Worm (Caenorhabditis elegans): Measurements from ENCODE around the gene K09C4.4.

Gene K09C4.4

ce11 chrX:3283189-3283588 lies 6.1 kb upstream of the K09C4.4 start:
- no peak for TF ChIP-seq lsy-2 (tag; optimal IDR thresholded peaks at IDR 0.05)
- no peak for TF ChIP-seq sem-2 (GFP tag; optimal IDR thresholded peaks at IDR 0.05)

ce11 chrX:3284967-3285366 lies 4.3 kb upstream of the K09C4.4 start:
- no peak for TF ChIP-seq mab-5 (tag; optimal IDR thresholded peaks at IDR 0.05)
- no peak for TF ChIP-seq ztf-11 (tag; optimal IDR thresholded peaks at IDR 0.05)
- TF ChIP-seq zip-8 (tag; optimal IDR thresholded peaks at IDR 0.05) = no peak
- TF ChIP-seq drap-1 (GFP tag; optimal IDR thresholded peaks at IDR 0.05) = no peak
- TF ChIP-seq unc-62 (GFP tag; optimal IDR thresholded peaks at IDR 0.05) = no peak
- no peak for TF ChIP-seq hlh-1 (tag; optimal IDR thresholded peaks at IDR 0.05)
- no peak for TF ChIP-seq nhr-12 (tag; optimal IDR thresholded peaks at IDR 0.05)
- no peak for TF ChIP-seq lsy-2 (tag; optimal IDR thresholded peaks at IDR 0.05)
- no peak for TF ChIP-seq pha-4 (tag; optimal IDR thresholded peaks at IDR 0.05)
- TF ChIP-seq unc-39 (tag; optimal IDR thresholded peaks at IDR 0.05) = no peak
- no peak for TF ChIP-seq tbx-8 (GFP tag; optimal IDR thresholded peaks at IDR 0.05)

- TF ChIP-seq ceh-43 (GFP tag; optimal IDR thresholded peaks at IDR 0.05) (no peak), nhr-237 (tag; optimal IDR thresholded peaks at IDR 0.05) (no peak), bed-3 (GFP tag; optimal IDR thresholded peaks at IDR 0.05) (no peak), cnd-1 (tag; optimal IDR thresholded peaks at IDR 0.05) (no peak)
These were observed 3.8 kb upstream of the K09C4.4 start for ce11 chrX:3285448-3285847.

ce11 chrX:3290147-3290546 lies 864 bp downstream of the K09C4.4 start:
- no peak for TF ChIP-seq mls-2 (tag; optimal IDR thresholded peaks at IDR 0.05)
- no peak for TF ChIP-seq mep-1 (tag; optimal IDR thresholded peaks at IDR 0.05)
- no peak for TF ChIP-seq elt-1 (tag; optimal IDR thresholded peaks at IDR 0.05; ENCODE audit: borderline replicate concordance, insufficient read depth)
- TF ChIP-seq ces-1 (GFP tag; optimal IDR thresholded peaks at IDR 0.05) = no peak
- no peak for TF ChIP-seq nhr-237 (tag; optimal IDR thresholded peaks at IDR 0.05)
- TF ChIP-seq lin-32 (GFP tag; optimal IDR thresholded peaks at IDR 0.05) = no peak
- no peak for TF ChIP-seq mab-5 (tag; optimal IDR thresholded peaks at IDR 0.05)
- TF ChIP-seq hlh-1 (tag; optimal IDR thresholded peaks at IDR 0.05) = no peak
- no peak for TF ChIP-seq tbx-8 (GFP tag; optimal IDR thresholded peaks at IDR 0.05)
- TF ChIP-seq ceh-43 (GFP tag; optimal IDR thresholded peaks at IDR 0.05) = no peak
- no peak for TF ChIP-seq sptf-1 (tag; optimal IDR thresholded peaks at IDR 0.05)
- TF ChIP-seq lsy-2 (tag; optimal IDR thresholded peaks at IDR 0.05) = no peak
- no peak for TF ChIP-seq nhr-12 (tag; optimal IDR thresholded peaks at IDR 0.05)
- TF ChIP-seq unc-39 (tag; optimal IDR thresholded peaks at IDR 0.05) = no peak
- TF ChIP-seq flh-1 (GFP tag; optimal IDR thresholded peaks at IDR 0.05) = no peak
- no peak for TF ChIP-seq M03D4.4 (tag; optimal IDR thresholded peaks at IDR 0.05)
- TF ChIP-seq bed-3 (GFP tag; optimal IDR thresholded peaks at IDR 0.05) = no peak

ce11 chrX:3291948-3292347 lies 2.7 kb downstream of the K09C4.4 start:
- TF ChIP-seq unc-62 (GFP tag; optimal IDR thresholded peaks at IDR 0.05) (no peak), unc-120 (tag; optimal IDR thresholded peaks at IDR 0.05; ENCODE audit: poor library complexity, severe bottlenecking) (no peak), ztf-11 (tag; optimal IDR thresholded peaks at IDR 0.05) (no peak), M03D4.4 (tag; optimal IDR thresholded peaks at IDR 0.05) (no peak), ces-1 (GFP tag; optimal IDR thresholded peaks at IDR 0.05) (no peak), sptf-1 (tag; optimal IDR thresholded peaks at IDR 0.05) (no peak), nhr-76 (tag; optimal IDR thresholded peaks at IDR 0.05) (no peak), mep-1 (tag; optimal IDR thresholded peaks at IDR 0.05) (no peak), mls-2 (tag; optimal IDR thresholded peaks at IDR 0.05) (no peak), elt-3 (tag; optimal IDR thresholded peaks at IDR 0.05) (no peak), cnd-1 (tag; optimal IDR thresholded peaks at IDR 0.05) (no peak), unc-39 (tag; optimal IDR thresholded peaks at IDR 0.05) (no peak), ham-2 (GFP tag; optimal IDR thresholded peaks at IDR 0.05) (no peak), ceh-43 (GFP tag; optimal IDR thresholded peaks at IDR 0.05) (no peak), elt-1 (tag; optimal IDR thresholded peaks at IDR 0.05; ENCODE audit: borderline replicate concordance, insufficient read depth) (no peak), ceh-39 (tag; optimal IDR thresholded peaks at IDR 0.05) (no peak), nhr-28 (tag; optimal IDR thresholded peaks at IDR 0.05) (no peak), hlh-1 (tag; optimal IDR thresholded peaks at IDR 0.05) (no peak)

ce11 chrX:3296182-3296581 lies 6.9 kb downstream of the K09C4.4 start, which contains the start of gene K09C4.2:
TSS of gene K09C4.2 (plus strand) at chrX:3296482.
- TF ChIP-seq nhr-2 (tag; optimal IDR thresholded peaks at IDR 0.05) (no peak), ztf-11 (tag; optimal IDR thresholded peaks at IDR 0.05) (no peak), mls-2 (tag; optimal IDR thresholded peaks at IDR 0.05) (no peak), nhr-28 (tag; optimal IDR thresholded peaks at IDR 0.05) (no peak), bed-3 (GFP tag; optimal IDR thresholded peaks at IDR 0.05) (no peak)

All from whole organism, mixed stage, embryonic.